Worm (Caenorhabditis elegans) whole organism, L3 larva: ENCODE measurements around the gene F46F5.16.

Experiments
- nhr-11 ChIP-seq: fragments of 150-350 bp; optimal IDR thresholded peaks from 2 replicates; lab custom pipeline; 2014; ENCODE audit warnings: missing biosample characterization, missing genetic modification characterization
- pqm-1 ChIP-seq: fragments of 150-350 bp; optimal IDR thresholded peaks from 2 replicates; lab custom pipeline; 2017; ENCODE audit warnings: missing biosample characterization, missing genetic modification characterization, inconsistent platforms
- ztf-11 ChIP-seq: fragments of 150-350 bp; optimal IDR thresholded peaks from 2 replicates; lab custom pipeline; 2014; ENCODE audit warnings: missing biosample characterization, missing genetic modification characterization

DNA sequence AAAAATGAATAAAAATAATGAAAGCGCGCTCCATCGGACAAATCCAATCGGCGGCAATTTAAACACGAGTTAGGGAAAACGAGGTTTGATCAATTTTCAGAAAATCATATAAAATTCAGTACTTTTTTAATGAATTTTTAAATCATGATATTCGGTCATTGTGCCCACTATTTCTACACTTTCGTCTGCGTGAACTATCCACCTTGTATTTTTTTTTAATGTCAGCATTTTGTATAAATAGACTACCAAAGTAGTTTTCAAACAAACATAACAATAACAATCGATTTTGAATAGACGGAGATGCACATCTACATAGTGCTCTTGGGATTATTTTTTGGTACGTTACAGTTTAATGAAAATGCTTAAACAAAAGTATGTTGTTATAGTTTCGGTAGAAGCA is 1.1 kb downstream of the F46F5.16 start, which contains the start of gene F46F5.15:
- TF ChIP-seq pqm-1 (tag; lab: Kevin White, UChicago) (no peak), nhr-11 (tag; lab: Kevin White, UChicago) (no peak), ztf-11 (tag; lab: Kevin White, UChicago) (no peak)
